Fruit fly (Drosophila melanogaster): ENCODE measurements around the gene beta-Spec.

beta-Spec gene

DNA sequence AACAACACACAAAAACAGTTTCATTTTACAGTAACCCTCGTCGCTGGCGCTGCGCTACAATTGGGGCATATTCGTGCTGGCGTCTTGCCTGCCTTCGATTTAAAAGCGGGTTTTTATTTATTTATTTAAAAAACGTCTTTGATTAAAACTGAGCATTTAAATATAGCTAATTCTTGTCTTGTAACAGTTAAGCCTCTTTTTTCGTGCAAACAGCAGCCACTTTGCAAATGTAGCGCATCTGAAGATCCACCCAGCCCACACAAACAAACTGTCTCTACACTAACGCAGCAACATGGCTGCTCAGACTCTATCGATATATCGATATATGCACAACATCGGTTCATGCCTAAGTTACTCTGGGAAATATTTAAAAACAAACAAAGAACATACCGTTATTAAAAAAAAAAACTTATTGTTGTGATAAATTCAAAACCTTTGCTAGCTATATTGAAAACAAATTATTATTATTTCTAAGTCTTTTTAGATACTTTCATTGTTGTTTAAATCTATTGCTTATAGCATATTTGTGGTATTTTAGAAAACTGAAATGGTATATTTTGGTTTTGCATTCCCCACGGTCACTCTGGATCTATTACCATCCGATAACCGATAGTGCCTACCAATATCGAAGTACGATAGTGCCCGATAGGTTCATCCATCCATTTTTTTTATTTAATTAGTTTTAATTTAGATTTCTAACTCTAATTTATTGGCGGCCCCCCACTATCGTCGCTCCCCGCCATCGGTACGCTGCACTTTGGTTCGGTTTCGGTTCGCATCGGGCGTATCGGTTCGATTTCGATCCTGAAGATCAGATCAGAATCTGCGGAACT, 45.8 kb downstream of the beta-Spec start, which contains the start of the genes CG8188 and par-6:
Gene CG8188 (minus strand): TSS at position 287 of the 833 bp plus-strand sequence.
Gene par-6 (plus strand): TSS at position 615 of the 833 bp plus-strand sequence.
- TF ChIP-seq psq (optimal IDR thresholded peaks at IDR 0.05) (no peak), EcR (GFP tag; optimal IDR thresholded peaks at IDR 0.05) (no peak), pan (optimal IDR thresholded peaks at IDR 0.05) (no peak), usp (GFP tag; optimal IDR thresholded peaks at IDR 0.05) (no peak), Dll (optimal IDR thresholded peaks at IDR 0.05) (no peak), CG8478 (optimal IDR thresholded peaks at IDR 0.05) (no peak)

DNA sequence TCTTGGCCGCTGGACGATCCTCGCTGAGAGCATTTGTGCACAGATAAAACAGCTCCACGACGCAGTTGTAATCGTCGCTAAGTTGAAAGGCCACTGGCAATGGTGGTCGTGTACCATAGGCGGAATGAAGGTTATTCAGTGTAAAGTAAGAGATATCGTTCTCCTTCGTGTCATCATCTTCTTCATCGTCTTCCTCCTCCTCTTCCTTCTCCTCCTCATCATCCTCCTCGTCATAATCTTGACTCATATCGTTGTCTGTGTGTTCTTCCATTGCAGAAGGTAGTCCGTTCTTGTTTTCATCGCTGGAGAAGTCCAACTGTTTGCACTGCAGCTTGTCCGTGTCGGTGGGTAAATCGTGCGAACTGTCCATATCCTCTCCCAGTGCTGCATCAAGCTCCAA, 50.5 kb downstream of the beta-Spec start:
- no peak for TF ChIP-seq EcR (GFP tag; optimal IDR thresholded peaks at IDR 0.05)
- no peak for TF ChIP-seq psq (optimal IDR thresholded peaks at IDR 0.05)
- TF ChIP-seq Dll (optimal IDR thresholded peaks at IDR 0.05), result no peak
- TF ChIP-seq pan (optimal IDR thresholded peaks at IDR 0.05), result no peak
- no peak for TF ChIP-seq usp (GFP tag; optimal IDR thresholded peaks at IDR 0.05)
- no peak for TF ChIP-seq CG8478 (optimal IDR thresholded peaks at IDR 0.05)

DNA sequence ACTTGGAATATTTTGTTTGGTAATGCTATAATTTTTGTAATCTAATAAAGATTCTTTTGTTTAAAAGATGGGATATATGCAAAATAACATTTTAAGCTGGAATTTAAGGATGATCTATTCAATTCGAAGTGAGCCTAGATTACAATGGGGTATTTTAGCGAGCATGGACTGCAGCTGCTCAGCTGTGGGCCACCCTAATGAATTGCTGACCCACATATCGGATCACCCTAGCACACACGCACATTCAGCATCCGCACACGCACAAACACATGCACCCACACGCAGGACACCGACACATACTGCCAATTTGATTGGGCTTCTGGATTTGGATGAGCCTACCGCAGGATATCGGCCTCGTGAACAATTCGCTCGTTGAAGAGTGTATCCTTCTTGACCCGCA, 51.7 kb downstream of the beta-Spec start:
- TF ChIP-seq CG8478 (optimal IDR thresholded peaks at IDR 0.05) (no peak), psq (optimal IDR thresholded peaks at IDR 0.05) (no peak), usp (GFP tag; optimal IDR thresholded peaks at IDR 0.05) (no peak), Dll (optimal IDR thresholded peaks at IDR 0.05) (no peak), EcR (GFP tag; optimal IDR thresholded peaks at IDR 0.05) (no peak)

DNA sequence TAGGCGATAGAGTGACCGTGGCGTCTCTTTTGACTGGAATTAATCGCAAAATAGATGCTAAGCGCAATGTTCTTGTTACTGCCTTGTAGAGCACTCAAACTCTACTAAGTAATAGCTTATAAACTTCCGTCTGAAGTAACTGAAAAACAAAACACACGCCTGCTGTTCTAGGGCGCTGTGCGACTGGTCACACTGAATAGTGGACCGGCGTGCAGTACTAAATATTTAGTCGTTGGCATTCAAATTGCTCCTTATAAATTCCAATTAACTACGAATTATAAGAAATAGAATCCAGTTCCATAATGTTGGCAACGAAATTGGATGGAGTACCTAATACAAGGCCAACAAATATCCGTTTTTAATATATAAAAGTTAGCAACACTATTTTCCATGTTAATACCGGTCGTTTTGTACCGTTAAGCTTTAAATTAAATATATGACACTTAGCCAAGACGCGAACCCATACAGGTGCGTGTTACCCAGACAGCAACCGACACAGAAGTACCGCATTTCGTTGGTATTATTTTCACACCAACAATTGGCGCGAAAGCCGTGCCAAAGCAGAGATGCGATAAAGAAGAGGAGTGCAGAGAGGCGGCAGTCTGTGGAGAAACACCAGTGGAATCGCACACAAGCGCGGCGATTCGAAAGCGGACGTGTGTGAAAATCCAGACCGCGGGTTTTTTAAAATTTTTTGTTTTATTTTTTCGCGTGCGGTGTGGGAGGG, 52.5 kb downstream of the beta-Spec start, which contains the start of the genes CG8173 and raskol:
Gene CG8173 (minus strand): TSS at position 108 of the 727 bp plus-strand sequence.
Gene raskol (plus strand): TSS at position 599 of the 727 bp plus-strand sequence.
- TF ChIP-seq usp (GFP tag; optimal IDR thresholded peaks at IDR 0.05) (no peak), psq (optimal IDR thresholded peaks at IDR 0.05) (peak; percentile 66), CG8478 (optimal IDR thresholded peaks at IDR 0.05) (no peak), pan (optimal IDR thresholded peaks at IDR 0.05) (no peak), EcR (GFP tag; optimal IDR thresholded peaks at IDR 0.05) (no peak)

DNA sequence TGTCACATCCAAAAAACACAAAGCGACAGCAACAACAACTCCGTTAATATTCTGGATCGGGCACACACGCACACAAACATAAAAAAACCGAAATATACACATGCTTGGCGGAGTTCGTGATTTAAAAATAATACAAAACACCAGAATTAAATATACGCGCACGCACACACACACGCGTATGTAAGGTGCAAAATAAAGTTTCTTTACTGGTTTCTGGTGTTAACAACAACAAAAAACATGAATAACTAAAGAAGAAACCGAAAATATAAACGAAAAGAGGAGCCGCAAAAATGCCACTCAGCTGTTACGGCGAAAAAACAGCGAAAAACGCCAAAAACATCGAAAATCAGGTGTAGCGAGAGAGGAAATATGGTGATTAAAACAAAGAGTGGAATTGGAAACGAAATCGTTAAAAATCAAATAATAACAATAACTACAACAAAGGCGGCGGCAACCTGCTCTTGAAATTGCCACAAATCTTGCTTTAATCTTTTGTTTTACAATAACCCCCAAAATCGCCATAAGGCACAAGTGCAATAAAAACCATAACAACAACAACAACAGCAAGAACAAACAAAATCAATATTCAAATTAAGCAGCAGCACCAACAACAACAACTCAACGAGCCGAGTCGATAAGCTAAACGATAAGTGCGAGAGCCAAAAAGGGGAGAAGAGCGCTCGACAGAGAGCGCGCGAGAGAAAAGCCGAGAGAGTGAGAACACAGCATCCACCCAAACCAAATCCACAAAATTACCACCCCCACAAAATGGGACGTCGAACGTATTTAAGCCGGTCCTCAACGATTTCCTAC, 53.3 kb downstream of the beta-Spec start:
- TF ChIP-seq EcR (GFP tag; optimal IDR thresholded peaks at IDR 0.05) (no peak), Dll (optimal IDR thresholded peaks at IDR 0.05) (no peak), pan (optimal IDR thresholded peaks at IDR 0.05) (no peak), CG8478 (optimal IDR thresholded peaks at IDR 0.05) (no peak), usp (GFP tag; optimal IDR thresholded peaks at IDR 0.05) (no peak), psq (optimal IDR thresholded peaks at IDR 0.05) (no peak)

DNA sequence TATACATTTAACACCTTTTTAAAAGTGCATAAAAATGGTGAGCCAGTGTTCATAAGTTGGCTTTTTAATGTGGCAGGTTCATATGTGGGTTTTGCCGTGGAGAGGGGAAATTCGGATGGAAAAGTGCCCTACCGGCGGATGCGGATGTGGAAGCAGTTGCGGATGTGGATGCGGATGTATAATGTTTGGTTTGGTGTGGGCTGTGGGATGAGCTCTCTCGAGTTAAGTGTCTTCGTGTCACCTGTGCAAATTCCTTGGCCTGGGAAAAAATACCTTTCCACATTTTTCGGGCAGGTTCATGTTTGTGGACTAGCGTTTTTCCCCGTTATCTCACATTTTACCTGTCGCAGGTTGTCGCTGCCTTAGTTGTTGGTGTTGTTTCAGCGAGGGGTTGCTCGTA, 54.7 kb downstream of the beta-Spec start:
- TF ChIP-seq usp (GFP tag; optimal IDR thresholded peaks at IDR 0.05), result no peak
- no peak for TF ChIP-seq CG8478 (optimal IDR thresholded peaks at IDR 0.05)
- TF ChIP-seq Dll (optimal IDR thresholded peaks at IDR 0.05), result no peak
- no peak for TF ChIP-seq pan (optimal IDR thresholded peaks at IDR 0.05)
- TF ChIP-seq EcR (GFP tag; optimal IDR thresholded peaks at IDR 0.05), result no peak
- no peak for TF ChIP-seq psq (optimal IDR thresholded peaks at IDR 0.05)

DNA sequence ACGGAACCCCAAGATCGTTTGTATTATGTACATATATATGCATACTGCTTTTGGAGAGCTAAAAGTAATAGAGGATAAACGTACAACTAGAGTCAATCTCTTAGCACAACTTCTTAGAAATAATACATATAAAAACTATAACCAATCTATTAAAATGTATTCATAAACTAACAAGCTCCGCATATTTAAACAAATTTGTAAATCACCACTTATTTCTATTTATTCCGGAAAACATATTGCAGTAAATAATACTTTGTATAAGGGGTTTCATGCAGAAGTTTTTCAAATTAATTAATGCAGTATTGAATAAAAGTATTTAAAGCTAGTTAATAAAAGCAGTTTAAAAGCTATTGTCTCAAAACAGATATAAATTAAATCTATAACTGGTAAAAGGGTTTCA, 55.3 kb downstream of the beta-Spec start:
- TF ChIP-seq pan (optimal IDR thresholded peaks at IDR 0.05) (no peak), usp (GFP tag; optimal IDR thresholded peaks at IDR 0.05) (no peak), psq (optimal IDR thresholded peaks at IDR 0.05) (no peak), Dll (optimal IDR thresholded peaks at IDR 0.05) (no peak), CG8478 (optimal IDR thresholded peaks at IDR 0.05) (no peak), EcR (GFP tag; optimal IDR thresholded peaks at IDR 0.05) (no peak)

DNA sequence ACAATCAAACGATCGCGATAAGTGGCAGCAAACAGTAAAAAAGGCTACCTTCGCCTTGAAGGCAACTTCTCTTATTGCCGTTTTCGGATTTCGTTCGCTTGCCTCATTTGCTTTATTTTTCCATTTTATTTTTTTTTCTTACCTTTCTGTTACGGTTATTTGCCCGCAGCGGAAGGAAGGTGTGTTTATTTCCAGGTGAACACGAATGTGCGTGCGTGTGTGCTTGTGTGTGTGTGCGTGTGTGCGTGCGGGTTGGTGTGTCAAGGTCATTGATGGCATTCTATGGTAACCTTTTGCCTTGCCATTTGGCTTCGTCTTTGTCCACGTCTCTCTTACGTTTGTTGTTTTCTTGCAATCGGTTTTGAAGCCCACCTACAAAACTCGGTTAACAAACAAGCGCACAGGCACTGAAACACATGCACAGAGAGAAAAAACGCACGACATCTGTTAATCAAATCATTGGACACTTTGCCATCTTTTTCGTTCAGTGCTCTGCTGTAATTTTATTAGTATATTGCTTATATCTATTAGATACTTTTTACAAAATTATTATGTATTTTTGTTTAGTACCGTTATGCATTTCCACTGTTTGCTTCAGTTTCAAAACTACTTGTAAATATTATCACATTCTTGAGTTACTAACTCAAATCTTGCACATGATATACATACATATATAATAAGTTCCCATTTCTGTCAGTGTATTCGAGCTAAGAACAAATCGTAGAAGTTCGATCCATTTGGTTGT, 56.0 kb downstream of the beta-Spec start:
- no peak for TF ChIP-seq Dll (optimal IDR thresholded peaks at IDR 0.05)
- no peak for TF ChIP-seq EcR (GFP tag; optimal IDR thresholded peaks at IDR 0.05)
- TF ChIP-seq pan (optimal IDR thresholded peaks at IDR 0.05), result no peak
- TF ChIP-seq psq (optimal IDR thresholded peaks at IDR 0.05), result no peak
- TF ChIP-seq usp (GFP tag; optimal IDR thresholded peaks at IDR 0.05), result no peak
- no peak for TF ChIP-seq CG8478 (optimal IDR thresholded peaks at IDR 0.05)

DNA sequence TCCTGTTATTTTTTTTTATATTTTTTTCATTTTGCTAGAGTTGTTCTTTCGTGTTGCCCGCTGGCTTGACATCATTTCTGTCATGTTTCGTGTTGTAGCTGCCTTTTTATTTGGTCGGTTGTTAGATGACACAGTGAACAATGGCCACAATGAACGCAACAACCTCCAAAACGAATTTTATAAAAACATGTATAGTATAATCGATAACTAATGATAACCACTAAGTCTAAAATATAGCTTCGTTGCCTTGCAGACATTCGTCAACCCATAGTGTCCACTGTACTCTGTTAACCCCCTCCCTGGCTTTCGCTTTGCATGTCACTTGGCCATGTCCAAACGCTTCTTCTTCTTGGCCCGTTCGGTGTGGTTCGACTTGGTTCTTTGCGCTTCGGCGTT, 56.6 kb downstream of the beta-Spec start:
- TF ChIP-seq CG8478 (optimal IDR thresholded peaks at IDR 0.05) (no peak), EcR (GFP tag; optimal IDR thresholded peaks at IDR 0.05) (no peak), usp (GFP tag; optimal IDR thresholded peaks at IDR 0.05) (no peak)

DNA sequence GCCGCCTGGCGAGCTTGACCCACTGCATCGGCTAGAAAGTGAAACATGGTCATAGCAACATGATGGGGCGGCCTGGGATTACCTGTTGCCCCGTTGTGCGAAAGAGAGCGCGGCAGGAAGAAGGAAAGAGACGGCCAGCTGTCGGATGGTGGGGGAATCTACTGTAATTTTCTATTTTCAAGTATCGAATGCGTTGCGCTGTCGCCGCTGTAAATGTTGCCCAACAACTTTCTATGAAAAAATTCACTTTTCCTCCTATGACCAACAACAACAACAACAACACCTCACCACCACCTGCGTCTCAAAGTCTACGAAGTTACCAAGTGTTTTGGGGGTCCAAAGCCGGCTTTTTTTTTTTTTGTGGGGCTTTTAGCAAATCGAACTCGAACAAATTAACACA, 57.8 kb downstream of the beta-Spec start:
- TF ChIP-seq pan (optimal IDR thresholded peaks at IDR 0.05) (no peak), psq (optimal IDR thresholded peaks at IDR 0.05) (no peak), EcR (GFP tag; optimal IDR thresholded peaks at IDR 0.05) (no peak), Dll (optimal IDR thresholded peaks at IDR 0.05) (no peak), CG8478 (optimal IDR thresholded peaks at IDR 0.05) (no peak), usp (GFP tag; optimal IDR thresholded peaks at IDR 0.05) (no peak)
